Worm (Caenorhabditis elegans) whole organism, L4 larva: ENCODE data around the gene alg-4.

Experiments used
- T20F7.1 ChIP-seq: fragments of 200-800 bp; sonication (Bioruptor generic); optimal IDR thresholded peaks from 2 replicates; lab custom pipeline; 2018; ENCODE audit warnings: mild to moderate bottlenecking, missing genetic modification characterization, missing compliant biosample characterization
- T26A8.4 ChIP-seq: fragments of 200-800 bp; sonication (Bioruptor generic); IDR thresholded peaks from 2 replicates; pipeline ENCODE4 v1.3.6; 2022; ENCODE audit warnings: missing genetic modification characterization, missing compliant biosample characterization
- Y105C5A.15 ChIP-seq: fragments of 200-800 bp; sonication (Bioruptor generic); IDR thresholded peaks from 2 replicates; pipeline ENCODE4 v1.3.6; 2022; ENCODE audit warnings: missing genetic modification characterization, missing compliant biosample characterization
- Y48G9A.11 ChIP-seq: fragments of 200-800 bp; sonication (Bioruptor generic); IDR thresholded peaks from 2 replicates; pipeline ENCODE4 v1.3.6; 2022; ENCODE audit warnings: missing genetic modification reagents, missing genetic modification characterization, missing compliant biosample characterization
- aha-1 ChIP-seq: fragments of 150-350 bp; peaks from one replicate; lab custom pipeline; 2014; ENCODE audit warnings: missing biosample characterization, missing genetic modification characterization
- ama-1 ChIP-seq: fragments of 150-350 bp; optimal IDR thresholded peaks from 2 replicates; lab custom pipeline; 2014; ENCODE audit warnings: inconsistent platforms, mixed read lengths
- ceh-44 ChIP-seq: fragments of 200-800 bp; sonication (Bioruptor generic); IDR thresholded peaks from 2 replicates; pipeline ENCODE4 v1.3.6; 2022; ENCODE audit warnings: missing genetic modification reagents, missing genetic modification characterization, missing compliant biosample characterization
- ceh-82 ChIP-seq: sonication (generic microtip); optimal IDR thresholded peaks from 2 replicates; lab custom pipeline; 2017; ENCODE audit warnings: missing biosample characterization, missing genetic modification characterization
- daf-16 ChIP-seq, 3 experiments: sonication (generic microtip); optimal IDR thresholded peaks; 2 replicates each; lab custom pipeline; 2016 to 2017; ENCODE audit warnings: missing genetic modification characterization in 3 of 3, missing genetic modification reagents in 3 of 3, mild to moderate bottlenecking in 2 of 3, missing compliant biosample characterization in 2 of 3, missing biosample characterization in 1 of 3, moderate library complexity in 1 of 3
- dmd-6 ChIP-seq: fragments of 200-800 bp; sonication (Bioruptor generic); IDR thresholded peaks from 2 replicates; pipeline ENCODE4 v1.3.6; 2022; ENCODE audit warnings: missing genetic modification reagents, missing genetic modification characterization, missing compliant biosample characterization
- dmd-9 ChIP-seq: fragments of 200-800 bp; sonication (Bioruptor generic); IDR thresholded peaks from 2 replicates; pipeline ENCODE4 v1.3.6; 2022; ENCODE audit warnings: missing genetic modification reagents, missing genetic modification characterization, missing compliant biosample characterization
- dpl-1 ChIP-seq: fragments of 150-350 bp; optimal IDR thresholded peaks from 2 replicates; lab custom pipeline; 2014; ENCODE audit warnings: missing biosample characterization, missing genetic modification reagents, missing genetic modification characterization
- dve-1 ChIP-seq: sonication (generic microtip); optimal IDR thresholded peaks from 2 replicates; lab custom pipeline; 2017; ENCODE audit warnings: antibody characterized with exemption, mild to moderate bottlenecking, missing genetic modification characterization, missing compliant biosample characterization; ENCODE audit not compliant: insufficient read depth
- gei-8 ChIP-seq: fragments of 200-800 bp; sonication (Bioruptor generic); optimal IDR thresholded peaks from 2 replicates; lab custom pipeline; 2018; ENCODE audit warnings: mild to moderate bottlenecking, missing genetic modification characterization, missing compliant biosample characterization
- hlh-11 ChIP-seq: fragments of 200-800 bp; sonication (Bioruptor generic); optimal IDR thresholded peaks from 2 replicates; lab custom pipeline; 2018; ENCODE audit warnings: mild to moderate bottlenecking, missing genetic modification characterization, missing compliant biosample characterization
- hlh-30 ChIP-seq: sonication (generic microtip); optimal IDR thresholded peaks from 2 replicates; lab custom pipeline; 2017; ENCODE audit warnings: antibody characterized with exemption, mild to moderate bottlenecking, missing genetic modification characterization, missing compliant biosample characterization; ENCODE audit not compliant: insufficient read depth
- jun-1 ChIP-seq: fragments of 150-350 bp; optimal IDR thresholded peaks from 2 replicates; lab custom pipeline; 2014; ENCODE audit warnings: missing biosample characterization, missing genetic modification reagents, missing genetic modification characterization
- lim-7 ChIP-seq: fragments of 200-800 bp; sonication (Bioruptor generic); IDR thresholded peaks from 2 replicates; pipeline ENCODE4 v1.3.6; 2022; ENCODE audit warnings: missing genetic modification characterization, missing compliant biosample characterization
- lin-1 ChIP-seq: fragments of 200-800 bp; sonication (Bioruptor generic); IDR thresholded peaks from 2 replicates; pipeline ENCODE4 v1.3.6; 2022; ENCODE audit warnings: missing genetic modification reagents, missing genetic modification characterization, missing compliant biosample characterization
- lin-38 ChIP-seq: fragments of 200-800 bp; sonication (Bioruptor generic); IDR thresholded peaks from 2 replicates; pipeline ENCODE4 v1.3.6; 2022; ENCODE audit warnings: missing genetic modification reagents, missing genetic modification characterization, missing compliant biosample characterization
- madf-5 ChIP-seq, 2 experiments: fragments of 200-800 bp; sonication (Bioruptor generic); IDR thresholded peaks; 2 replicates each; pipeline ENCODE4 v1.3.6; 2022; ENCODE audit warnings: missing compliant biosample characterization in 2 of 2, missing genetic modification characterization in 2 of 2
- madf-9 ChIP-seq: fragments of 200-800 bp; sonication (Bioruptor generic); conservative IDR thresholded peaks from 2 replicates; pipeline ENCODE4 v1.3.6; 2022; ENCODE audit warnings: missing genetic modification reagents, missing genetic modification characterization, missing compliant biosample characterization
- mdl-1 ChIP-seq, 2 experiments: fragments of 150-350 bp in 1 of 2; sonication (generic microtip) in 1 of 2; optimal IDR thresholded peaks; 2 replicates each; lab custom pipeline; 2014 to 2017; ENCODE audit warnings: missing biosample characterization in 2 of 2, missing genetic modification characterization in 2 of 2
- mdt-29 ChIP-seq: fragments of 200-800 bp; sonication (Bioruptor generic); IDR thresholded peaks from 2 replicates; pipeline ENCODE4 v1.3.6; 2022; ENCODE audit warnings: missing genetic modification reagents, missing genetic modification characterization, missing compliant biosample characterization
- mep-1 ChIP-seq: fragments of 150-350 bp; sonication (generic microtip); optimal IDR thresholded peaks from 3 replicates; lab custom pipeline; 2014; ENCODE audit warnings: missing biosample characterization, missing genetic modification characterization
- mes-2 ChIP-seq: sonication (generic microtip); optimal IDR thresholded peaks from 2 replicates; lab custom pipeline; 2016; ENCODE audit warnings: missing genotype, mild to moderate bottlenecking, missing genetic modification characterization, missing compliant biosample characterization; ENCODE audit not compliant: poor library complexity, severe bottlenecking
- mxl-2 ChIP-seq: fragments of 200-800 bp; sonication (Bioruptor generic); conservative IDR thresholded peaks from 2 replicates; pipeline ENCODE4 v1.3.6; 2022; ENCODE audit warnings: missing genetic modification reagents, missing genetic modification characterization, missing compliant biosample characterization
- nhr-10 ChIP-seq: fragments of 150-350 bp; optimal IDR thresholded peaks from 2 replicates; lab custom pipeline; 2014; ENCODE audit warnings: missing biosample characterization, missing genetic modification characterization
- nhr-28 ChIP-seq: fragments of 150-350 bp; optimal IDR thresholded peaks from 2 replicates; lab custom pipeline; 2014; ENCODE audit warnings: missing biosample characterization, missing genetic modification characterization
- nhr-48 ChIP-seq: sonication (generic microtip); optimal IDR thresholded peaks from 2 replicates; lab custom pipeline; 2016; ENCODE audit warnings: mild to moderate bottlenecking, missing genetic modification characterization, missing compliant biosample characterization
- php-3 ChIP-seq: fragments of 200-800 bp; sonication (Bioruptor generic); IDR thresholded peaks from 2 replicates; pipeline ENCODE4 v1.3.6; 2022; ENCODE audit warnings: missing genetic modification reagents, missing genetic modification characterization, missing compliant biosample characterization
- sdz-12 ChIP-seq: fragments of 200-800 bp; sonication (Bioruptor generic); optimal IDR thresholded peaks from 2 replicates; lab custom pipeline; 2018; ENCODE audit warnings: mild to moderate bottlenecking, missing genetic modification characterization, missing compliant biosample characterization
- set-16 ChIP-seq: fragments of 200-800 bp; sonication (Bioruptor generic); IDR thresholded peaks from 2 replicates; pipeline ENCODE4 v1.3.6; 2022; ENCODE audit warnings: missing genetic modification reagents, missing genetic modification characterization, missing compliant biosample characterization
- snpc-1.2 ChIP-seq: fragments of 200-800 bp; sonication (Bioruptor generic); IDR thresholded peaks from 2 replicates; pipeline ENCODE4 v1.3.6; 2022; ENCODE audit warnings: missing genetic modification reagents, missing genetic modification characterization, missing compliant biosample characterization
- unc-39 ChIP-seq: sonication (generic microtip); optimal IDR thresholded peaks from 2 replicates; lab custom pipeline; 2017; ENCODE audit warnings: missing biosample characterization, missing genetic modification characterization
- zag-1 ChIP-seq: fragments of 150-350 bp; optimal IDR thresholded peaks from 2 replicates; lab custom pipeline; 2014; ENCODE audit warnings: missing biosample characterization, missing genetic modification characterization
- zfp-3 ChIP-seq: fragments of 200-800 bp; sonication (Bioruptor generic); conservative IDR thresholded peaks from 2 replicates; pipeline ENCODE4 v1.3.6; 2022; ENCODE audit warnings: missing genetic modification reagents, missing genetic modification characterization, missing compliant biosample characterization
- ztf-11 ChIP-seq: fragments of 150-350 bp; optimal IDR thresholded peaks from 2 replicates; lab custom pipeline; 2014; ENCODE audit warnings: missing biosample characterization, missing genetic modification characterization
- ztf-7 ChIP-seq: fragments of 150-350 bp; optimal IDR thresholded peaks from 2 replicates; lab custom pipeline; 2014; ENCODE audit warnings: missing biosample characterization, missing genetic modification characterization

alg-4 gene

ce11 chrIII:9853667-9854620 lies 37.3 kb downstream of the alg-4 start:
- TF ChIP-seq mep-1 (tag; lab: Kevin White, UChicago) (peak; percentile 48), T20F7.1 (GFP tag; lab: Kevin White, UChicago) (peak; percentile 40), daf-16 (GFP tag; optimal IDR thresholded peaks at IDR 0.05; lab: Kevin White, UChicago) (no peak), daf-16 (tag; optimal IDR thresholded peaks at IDR 0.05; lab: Kevin White, UChicago) (peak; percentile 1), aha-1 (tag; lab: Kevin White, UChicago) (peak; percentile 1), zag-1 (tag; lab: Kevin White, UChicago) (no peak), mxl-2 (GFP tag; lab: Robert Waterston, UW) (no peak), mdt-29 (GFP tag; lab: Robert Waterston, UW) (no peak), lin-38 (peak; percentile 13; the same call in 1 of the 2 replicates), dve-1 (tag; lab: Kevin White, UChicago) (no peak), sdz-12 (GFP tag; lab: Kevin White, UChicago) (no peak), ceh-44 (GFP tag; lab: Robert Waterston, UW) (no peak), Y105C5A.15 (0 out of 2 replicates have a peak, but pooled peaks have one; percentile 27), dmd-9 (no peak), snpc-1.2 (GFP tag; lab: Robert Waterston, UW) (no peak), madf-9 (no peak), ztf-11 (tag; lab: Kevin White, UChicago) (no peak), lin-1 (GFP tag; lab: Robert Waterston, UW) (0 out of 2 replicates have a peak, but pooled peaks have one; percentile 17), T26A8.4 (GFP tag; lab: Robert Waterston, UW) (no peak), php-3 (0 out of 2 replicates have a peak, but pooled peaks have one; percentile 35), madf-5 (GFP tag; IDR thresholded peaks at IDR 0.05; lab: Robert Waterston, UW) (no peak), dpl-1 (GFP tag; lab: Kevin White, UChicago) (no peak), ztf-7 (no peak), lim-7 (GFP tag; lab: Robert Waterston, UW) (no peak), mes-2 (tag; lab: Kevin White, UChicago) (peak; percentile 18), nhr-48 (no peak), zfp-3 (GFP tag; lab: Robert Waterston, UW) (peak; percentile 59; the same call in 1 of the 2 replicates), Y48G9A.11 (GFP tag; lab: Robert Waterston, UW) (no peak), ama-1 (lab: Kevin White, UChicago) (no peak)
- TF ChIP-seq, all 104 proteins: peak for 10

ce11 chrIII:9851547-9851946 lies 39.7 kb downstream of the alg-4 start, which contains the start of gene K11H3.3:
Gene K11H3.3, plus strand, starts transcription at chrIII:9851854.
- TF ChIP-seq hlh-30 (peak; percentile 13), mep-1 (tag; lab: Kevin White, UChicago) (peak; percentile 8), set-16 (GFP tag; lab: Robert Waterston, UW) (0 out of 2 replicates have a peak, but pooled peaks have one; percentile 17), aha-1 (tag; lab: Kevin White, UChicago) (peak; percentile 54), mdl-1 (tag; optimal IDR thresholded peaks at IDR 0.05; lab: Kevin White, UChicago) (no peak)

- peak; percentile 8 for TF ChIP-seq dve-1 (tag; lab: Kevin White, UChicago)
- TF ChIP-seq unc-39 (tag; lab: Kevin White, UChicago) = no peak
- peak; percentile 18 for TF ChIP-seq hlh-11
- no peak for TF ChIP-seq jun-1 (tag; lab: Kevin White, UChicago)
- peak; percentile 51 for TF ChIP-seq nhr-28
- no peak for TF ChIP-seq gei-8
- no peak for TF ChIP-seq daf-16 (GFP tag; optimal IDR thresholded peaks at IDR 0.05; lab: Kevin White, UChicago)
- TF ChIP-seq daf-16 (tag; optimal IDR thresholded peaks at IDR 0.05; lab: Kevin White, UChicago) = peak; percentile 62
- TF ChIP-seq nhr-10 (tag; lab: Kevin White, UChicago) = peak; percentile 10
- TF ChIP-seq ceh-82 (tag; lab: Kevin White, UChicago) = no peak
- peak; percentile 39; the same call in 1 of the 2 replicates for TF ChIP-seq dmd-6 (GFP tag; lab: Robert Waterston, UW)
These were observed 40.3 kb downstream of the alg-4 start for ce11 chrIII:9850877-9851276.
